Fruit fly (Drosophila melanogaster) ovary, adult (tissue): ENCODE measurements around the gene CG42810.
"Not testable (repeated sequence)": the region's sequence is repeated elsewhere in the genome, so short reads cannot be mapped to it uniquely, and the experiment has no call there.

Source experiments
- CG17801 ChIP-seq: fragments of 200-800 bp; optimal IDR thresholded peaks from 2 replicates; lab custom pipeline; 2019; ENCODE audit warnings: missing biosample characterization, mild to moderate bottlenecking, missing genetic modification characterization, moderate library complexity; ENCODE audit not compliant: partially characterized antibody

CG42810 gene

dm6 chr2L:13458991-13459731 is at the start of gene CG42810:
TSS of gene CG42810 (plus strand) at chr2L:13459681.
- no peak for TF ChIP-seq CG17801

- peak; percentile 68 for TF ChIP-seq CG17801
Observed at dm6 chr2L:13411566-13411965, 47.9 kb upstream of the CG42810 start, which contains the start of gene Vm34Ca. TSS of gene Vm34Ca (minus strand) at chr2L:13411631.

dm6 chr2L:13412219-13412618 is 47.3 kb upstream of the CG42810 start, which contains the start of gene Flad2:
TSS of gene Flad2 (plus strand) at chr2L:13412519.
- TF ChIP-seq CG17801 = no peak

- TF ChIP-seq CG17801 = no peak
Observed at dm6 chr2L:13414525-13415481, 44.7 kb upstream of the CG42810 start, which contains the start of the genes CG16956, CG42784 and CG43850. TSS of gene CG16956 (minus strand) at chr2L:13414575. TSS of gene CG42784 (plus strand) at chr2L:13415431. TSS of gene CG43850 (plus strand) at chr2L:13415431.

dm6 chr2L:13430919-13431502 is 28.5 kb upstream of the CG42810 start:
- TF ChIP-seq CG17801 = no peak

dm6 chr2L:13434795-13435634 is 24.5 kb upstream of the CG42810 start, which contains the start of gene Tehao:
TSS of gene Tehao (plus strand) at chr2L:13435622.
- TF ChIP-seq CG17801 = no peak

dm6 chr2L:13436791-13437190 is 22.7 kb upstream of the CG42810 start:
- TF ChIP-seq CG17801 = no peak

- peak; percentile 21 for TF ChIP-seq CG17801
Observed at dm6 chr2L:13445249-13445846, 14.1 kb upstream of the CG42810 start, which contains the start of gene Hacd2. TSS of gene Hacd2 (minus strand) at chr2L:13445651.

- not testable (repeated sequence) for TF ChIP-seq CG17801
Observed at dm6 chr2L:13449397-13449796, 10.1 kb upstream of the CG42810 start, which contains the start of gene Hsp60D. TSS of gene Hsp60D (minus strand) at chr2L:13449497.

- TF ChIP-seq CG17801 = no peak
Observed at dm6 chr2L:13457037-13457547, 2.4 kb upstream of the CG42810 start, which contains the start of gene CG42809. TSS of gene CG42809 (plus strand) at chr2L:13457497.

dm6 chr2L:13460911-13461866 is 1.7 kb downstream of the CG42810 start, which contains the start of gene CG46308:
TSS of gene CG46308 (plus strand) at chr2L:13461774.
- TF ChIP-seq CG17801 = no peak

- TF ChIP-seq CG17801 = no peak
Observed at dm6 chr2L:13475254-13475653, 15.8 kb downstream of the CG42810 start.

dm6 chr2L:13482258-13482657 is 22.8 kb downstream of the CG42810 start:
- TF ChIP-seq CG17801 = no peak
